Fruit fly (Drosophila melanogaster) whole organism, prepupa: ENCODE results near the gene mad2.

Experiments
- CG11294 ChIP-seq: fragments of 200-800 bp; sonication (Bioruptor generic); IDR thresholded peaks from 2 replicates; pipeline ENCODE4 v1.3.6; 2022; ENCODE audit warnings: missing biosample characterization, missing genetic modification characterization
- CG8319 ChIP-seq: fragments of 200-800 bp; sonication (Bioruptor generic); optimal IDR thresholded peaks from 3 replicates; lab custom pipeline; 2016; ENCODE audit warnings: missing biosample characterization, missing genetic modification characterization
- Eip78C ChIP-seq: fragments of 200-800 bp; sonication (Bioruptor generic); peaks from one replicate; lab custom pipeline; 2016; ENCODE audit warnings: missing biosample characterization, missing genetic modification characterization
- fd85E ChIP-seq: fragments of 200-800 bp; sonication (Bioruptor generic); optimal IDR thresholded peaks from 3 replicates; lab custom pipeline; 2016; ENCODE audit warnings: missing biosample characterization, missing genetic modification characterization
- fkh ChIP-seq: fragments of 200-800 bp; sonication (Bioruptor generic); optimal IDR thresholded peaks from 3 replicates; lab custom pipeline; 2017; ENCODE audit warnings: missing biosample characterization, mild to moderate bottlenecking, missing genetic modification characterization, moderate library complexity
- ss ChIP-seq, 2 experiments: fragments of 200-800 bp; sonication (Bioruptor generic); optimal IDR thresholded peaks; 2 replicates in 1 of 2; 3 replicates in 1 of 2; lab custom pipeline; 2017 to 2018; ENCODE audit warnings: mild to moderate bottlenecking in 2 of 2, missing biosample characterization in 2 of 2, missing genetic modification characterization in 2 of 2, moderate library complexity in 1 of 2

dm6 chr3L:5802733-5803132 is 10.2 kb downstream of the mad2 start, which contains the start of gene CG42272:
- TF ChIP-seq CG8319 (GFP tag; lab: Kevin White, UChicago) (no peak), fkh (GFP tag; lab: Kevin White, UChicago) (no peak), fd85E (GFP tag; lab: Kevin White, UChicago) (no peak), Eip78C (GFP tag; lab: Kevin White, UChicago) (no peak), CG11294 (GFP tag; lab: Robert Waterston, UW) (no peak), ss (GFP tag; optimal IDR thresholded peaks at IDR 0.05; lab: Kevin White, UChicago) (no peak)
